Fruit fly (Drosophila melanogaster): ENCODE measurements around the gene CG14443.

Gene CG14443

DNA sequence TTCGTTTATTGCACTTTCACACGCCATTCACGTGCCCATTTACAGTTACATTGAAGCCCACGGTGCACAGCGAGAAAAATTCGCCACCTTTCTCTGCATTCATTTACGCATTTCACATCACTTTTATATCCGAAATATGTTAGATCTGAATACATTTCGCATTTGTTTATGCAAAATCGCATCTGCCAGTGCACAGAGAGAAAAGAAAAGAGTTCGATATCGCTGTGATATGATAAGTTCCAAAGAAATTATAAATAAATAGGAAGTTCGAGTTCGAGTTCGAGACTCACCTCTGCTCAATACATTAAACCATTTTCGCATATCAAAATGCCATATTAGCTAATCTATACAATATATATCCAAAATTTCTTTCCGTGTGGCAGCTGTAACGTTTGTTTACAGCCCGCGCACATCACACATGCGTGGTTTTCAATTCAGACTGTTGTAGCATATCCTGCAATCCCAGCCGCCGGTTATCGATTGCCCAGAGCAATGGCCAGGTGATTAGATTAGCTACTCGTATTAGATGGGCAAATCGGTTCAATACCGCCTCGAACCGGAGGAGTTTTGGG, 22.4 kb downstream of the CG14443 start (continued):
- TF ChIP-seq D (optimal IDR thresholded peaks at IDR 0.05) (no peak), D (GFP tag; optimal IDR thresholded peaks at IDR 0.05) (peak; percentile 79), CG12744 (GFP tag; optimal IDR thresholded peaks at IDR 0.05) (peak; percentile 35), ken (GFP tag; IDR thresholded peaks at IDR 0.05) (peak; percentile 57; the same call in 1 of the 3 replicates), CG12236 (GFP tag; optimal IDR thresholded peaks at IDR 0.05) (peak; percentile 68), Tbp (GFP tag; optimal IDR thresholded peaks at IDR 0.05) (no peak), CG1602 (GFP tag; optimal IDR thresholded peaks at IDR 0.05) (peak; percentile 75), CG8944 (GFP tag; optimal IDR thresholded peaks at IDR 0.05) (peak; percentile 78), chinmo (GFP tag; IDR thresholded peaks at IDR 0.05; ENCODE audit: partially characterized antibody) (no peak), odd (GFP tag; optimal IDR thresholded peaks at IDR 0.05) (peak; percentile 78), CG8765 (GFP tag; IDR thresholded peaks at IDR 0.05) (peak; percentile 71), sisA (GFP tag; IDR thresholded peaks at IDR 0.05) (peak; percentile 85), CkIIα-i1 (GFP tag; IDR thresholded peaks at IDR 0.05) (no peak), CG17359 (tag; optimal IDR thresholded peaks at IDR 0.05) (peak; percentile 82), salm (tag; optimal IDR thresholded peaks at IDR 0.05) (peak; percentile 33), jigr1 (GFP tag; IDR thresholded peaks at IDR 0.05) (peak; percentile 48; the same call in 1 of the 3 replicates), B-H1 (GFP tag; IDR thresholded peaks at IDR 0.05) (peak; percentile 68), Myb (GFP tag; optimal IDR thresholded peaks at IDR 0.05) (peak; percentile 60), CG16815 (GFP tag; optimal IDR thresholded peaks at IDR 0.05) (peak; percentile 73), CG13123 (GFP tag; optimal IDR thresholded peaks at IDR 0.05) (peak; percentile 74), CG6683 (GFP tag; optimal IDR thresholded peaks at IDR 0.05) (peak; percentile 69), Dad (GFP tag; optimal IDR thresholded peaks at IDR 0.05) (peak; percentile 75), hth (optimal IDR thresholded peaks at IDR 0.05) (no peak), CG2202 (tag; optimal IDR thresholded peaks at IDR 0.05) (peak; percentile 9), CG10565 (GFP tag; optimal IDR thresholded peaks at IDR 0.05) (no peak), trem (tag; optimal IDR thresholded peaks at IDR 0.05) (peak; percentile 56), mam (GFP tag; optimal IDR thresholded peaks at IDR 0.05) (peak; percentile 86), Gug (GFP tag; IDR thresholded peaks at IDR 0.05) (peak; percentile 72), Ptx1 (GFP tag; IDR thresholded peaks at IDR 0.05) (peak; percentile 86), Aef1 (GFP tag; IDR thresholded peaks at IDR 0.05) (peak; percentile 78), CG14050 (GFP tag; IDR thresholded peaks at IDR 0.05) (peak; percentile 42; the same call in 1 of the 3 replicates), CG12391 (tag; optimal IDR thresholded peaks at IDR 0.05) (peak; percentile 82), al (GFP tag; IDR thresholded peaks at IDR 0.05) (peak; percentile 71; the same call in 1 of the 2 replicates), CG15696 (tag; optimal IDR thresholded peaks at IDR 0.05) (peak; percentile 65), bbx (GFP tag; IDR thresholded peaks at IDR 0.05; ENCODE audit: partially characterized antibody) (no peak), TFAM (GFP tag; optimal IDR thresholded peaks at IDR 0.05) (peak; percentile 22), CG31441 (GFP tag; IDR thresholded peaks at IDR 0.05) (peak; percentile 82), luna (GFP tag; optimal IDR thresholded peaks at IDR 0.05) (peak; percentile 39), caup (GFP tag; optimal IDR thresholded peaks at IDR 0.05; ENCODE audit: severe bottlenecking) (peak; percentile 85), C15 (GFP tag; IDR thresholded peaks at IDR 0.05) (peak; percentile 70; the same call in 1 of the 3 replicates), CG7987 (GFP tag; optimal IDR thresholded peaks at IDR 0.05) (peak; percentile 40), CG9797 (GFP tag; optimal IDR thresholded peaks at IDR 0.05) (no peak), ro (GFP tag; IDR thresholded peaks at IDR 0.05) (0 out of 2 replicates have a peak, but pooled peaks have one; percentile 53), NFAT (GFP tag; IDR thresholded peaks at IDR 0.05) (0 out of 2 replicates have a peak, but pooled peaks have one; percentile 48), CG12219 (GFP tag; optimal IDR thresholded peaks at IDR 0.05) (peak; percentile 79), CG17802 (tag; optimal IDR thresholded peaks at IDR 0.05) (peak; percentile 40), CG15011 (GFP tag; optimal IDR thresholded peaks at IDR 0.05) (peak; percentile 80), CG11085 (GFP tag; IDR thresholded peaks at IDR 0.05) (peak; percentile 76), CG10654 (GFP tag; optimal IDR thresholded peaks at IDR 0.05) (peak; percentile 57), br (optimal IDR thresholded peaks at IDR 0.05) (no peak), CG3281 (GFP tag; optimal IDR thresholded peaks at IDR 0.05) (peak; percentile 89)

Data from whole organism, embryonic.